Worm (Caenorhabditis elegans): Measurements from ENCODE around the gene srd-46.

The srd-46 gene

ce11 chrX:12350207-12350606 is 18.3 kb downstream of the srd-46 start, which contains the start of gene F42F12.3:
Gene F42F12.3, plus strand, starts transcription at chrX:12350578.
- peak; percentile 3 for TF ChIP-seq fos-1 (tag; optimal IDR thresholded peaks at IDR 0.05)
- TF ChIP-seq lin-39 (tag; optimal IDR thresholded peaks at IDR 0.05) = no peak

- TF ChIP-seq snpc-4 (tag; optimal IDR thresholded peaks at IDR 0.05) (no peak), gmeb-1 (tag; optimal IDR thresholded peaks at IDR 0.05) (no peak), elt-1 (tag; optimal IDR thresholded peaks at IDR 0.05) (no peak), nhr-129 (tag; optimal IDR thresholded peaks at IDR 0.05) (no peak), fos-1 (tag; optimal IDR thresholded peaks at IDR 0.05) (peak; percentile 11), dmd-4 (tag; optimal IDR thresholded peaks at IDR 0.05) (no peak), nhr-11 (tag; optimal IDR thresholded peaks at IDR 0.05) (no peak), ZK546.5 (tag; optimal IDR thresholded peaks at IDR 0.05) (no peak)
These were observed 21.0 kb downstream of the srd-46 start, which contains the start of gene F42F12.4 for ce11 chrX:12352872-12353271. Gene F42F12.4, minus strand, starts transcription at chrX:12352947.

- TF ChIP-seq ceh-82 (tag; optimal IDR thresholded peaks at IDR 0.05) (no peak), nhr-10 (tag; optimal IDR thresholded peaks at IDR 0.05) (no peak), ztf-4 (tag; optimal IDR thresholded peaks at IDR 0.05) (no peak), egl-27 (tag; optimal IDR thresholded peaks at IDR 0.05) (no peak), nhr-23 (tag; optimal IDR thresholded peaks at IDR 0.05) (no peak), skn-1 (tag; optimal IDR thresholded peaks at IDR 0.05) (no peak), nhr-12 (tag; optimal IDR thresholded peaks at IDR 0.05) (no peak), nhr-11 (tag; optimal IDR thresholded peaks at IDR 0.05) (no peak), zag-1 (tag; optimal IDR thresholded peaks at IDR 0.05) (no peak), lin-11 (tag; optimal IDR thresholded peaks at IDR 0.05) (no peak), crh-2 (tag; optimal IDR thresholded peaks at IDR 0.05) (no peak), Y55F3AM.14 (GFP tag; optimal IDR thresholded peaks at IDR 0.05) (no peak), ztf-1 (GFP tag; conservative IDR thresholded peaks at IDR 0.05) (no peak), lsy-2 (tag; optimal IDR thresholded peaks at IDR 0.05) (no peak), fos-1 (tag; optimal IDR thresholded peaks at IDR 0.05) (no peak), mdl-1 (tag; optimal IDR thresholded peaks at IDR 0.05) (no peak), dmd-4 (tag; optimal IDR thresholded peaks at IDR 0.05) (no peak), nhr-6 (tag; optimal IDR thresholded peaks at IDR 0.05) (no peak)
These were observed 24.7 kb downstream of the srd-46 start, which contains the start of gene nspc-12 for ce11 chrX:12356581-12356980. Gene nspc-12, minus strand, starts transcription at chrX:12356681.

- TF ChIP-seq elt-3 (tag; optimal IDR thresholded peaks at IDR 0.05) (no peak), ztf-11 (tag; optimal IDR thresholded peaks at IDR 0.05) (no peak), R02D3.7 (tag; optimal IDR thresholded peaks at IDR 0.05) (no peak), blmp-1 (tag; optimal IDR thresholded peaks at IDR 0.05; ENCODE audit: insufficient read depth) (no peak), gmeb-1 (tag; optimal IDR thresholded peaks at IDR 0.05) (no peak), crh-2 (tag; optimal IDR thresholded peaks at IDR 0.05) (no peak), nhr-25 (tag; optimal IDR thresholded peaks at IDR 0.05) (no peak), nhr-11 (tag; optimal IDR thresholded peaks at IDR 0.05) (no peak), ama-1 (optimal IDR thresholded peaks at IDR 0.05) (no peak), nhr-129 (tag; optimal IDR thresholded peaks at IDR 0.05) (no peak), ceh-82 (tag; optimal IDR thresholded peaks at IDR 0.05) (no peak), unc-39 (tag; optimal IDR thresholded peaks at IDR 0.05) (no peak), F13H6.1 (tag; optimal IDR thresholded peaks at IDR 0.05) (no peak), ceh-16 (tag; optimal IDR thresholded peaks at IDR 0.05) (no peak), zag-1 (tag; optimal IDR thresholded peaks at IDR 0.05) (no peak)
These were observed 25.2 kb downstream of the srd-46 start, which contains the start of gene nspc-13 for ce11 chrX:12357127-12357526. Gene nspc-13, plus strand, starts transcription at chrX:12357427.

ce11 chrX:12358957-12359356 is 27.1 kb downstream of the srd-46 start, which contains the start of gene nspc-14:
Gene nspc-14, minus strand, starts transcription at chrX:12359057.
- TF ChIP-seq nhr-11 (tag; optimal IDR thresholded peaks at IDR 0.05) (no peak), ztf-11 (tag; optimal IDR thresholded peaks at IDR 0.05) (no peak), unc-55 (GFP tag; optimal IDR thresholded peaks at IDR 0.05) (no peak), fos-1 (tag; optimal IDR thresholded peaks at IDR 0.05) (no peak), nhr-23 (tag; optimal IDR thresholded peaks at IDR 0.05) (no peak), lin-39 (tag; optimal IDR thresholded peaks at IDR 0.05) (no peak), gmeb-1 (tag; optimal IDR thresholded peaks at IDR 0.05) (no peak), elt-1 (tag; optimal IDR thresholded peaks at IDR 0.05) (no peak), unc-39 (tag; optimal IDR thresholded peaks at IDR 0.05) (no peak), unc-62 (GFP tag; optimal IDR thresholded peaks at IDR 0.05) (no peak), blmp-1 (tag; optimal IDR thresholded peaks at IDR 0.05; ENCODE audit: insufficient read depth) (no peak), lin-13 (GFP tag; optimal IDR thresholded peaks at IDR 0.05) (no peak), C34F6.9 (tag; optimal IDR thresholded peaks at IDR 0.05) (no peak), nhr-77 (tag; optimal IDR thresholded peaks at IDR 0.05) (no peak)

All from whole organism, L2 larva.